Fruit fly (Drosophila melanogaster): Measurements from ENCODE around the gene Karl.
A peak's percentile ranks its signal among the peaks of the same experiment; 100 is the strongest.

The Karl gene

dm6 chrX:11816434-11816948 is 29.3 kb downstream of the Karl start, which contains the start of the genes CG1578 and rudhira (continued):
- TF ChIP-seq unc-4 (GFP tag; IDR thresholded peaks at IDR 0.05; ENCODE audit: partially characterized antibody) (no peak), Med (GFP tag) (peak; percentile 80), hkb (optimal IDR thresholded peaks at IDR 0.05) (no peak), hkb (GFP tag; IDR thresholded peaks at IDR 0.05) (no peak), CG15011 (GFP tag; optimal IDR thresholded peaks at IDR 0.05) (no peak), CG6683 (GFP tag; optimal IDR thresholded peaks at IDR 0.05) (no peak), E2f1 (GFP tag; IDR thresholded peaks at IDR 0.05) (no peak), CG15601 (tag; optimal IDR thresholded peaks at IDR 0.05) (peak; percentile 40), grau (tag; optimal IDR thresholded peaks at IDR 0.05) (no peak), Mad (GFP tag; optimal IDR thresholded peaks at IDR 0.05) (no peak), peb (GFP tag; IDR thresholded peaks at IDR 0.05) (no peak), Ssrp (tag; optimal IDR thresholded peaks at IDR 0.05) (no peak), fd64A (GFP tag; optimal IDR thresholded peaks at IDR 0.05) (no peak), NfI (GFP tag; optimal IDR thresholded peaks at IDR 0.05) (no peak), CG11398 (GFP tag; optimal IDR thresholded peaks at IDR 0.05) (no peak), ERR (GFP tag; optimal IDR thresholded peaks at IDR 0.05) (no peak), CG30403 (GFP tag; optimal IDR thresholded peaks at IDR 0.05) (no peak), yki (optimal IDR thresholded peaks at IDR 0.05) (no peak), Nf-YC (tag; optimal IDR thresholded peaks at IDR 0.05) (no peak), vnd (GFP tag; IDR thresholded peaks at IDR 0.05; ENCODE audit: partially characterized antibody) (no peak), twi (tag; optimal IDR thresholded peaks at IDR 0.05) (no peak), CG14667 (GFP tag; IDR thresholded peaks at IDR 0.05) (no peak), CG4404 (GFP tag; IDR thresholded peaks at IDR 0.05) (no peak), CG18764 (GFP tag; optimal IDR thresholded peaks at IDR 0.05) (no peak), CG10366 (GFP tag; IDR thresholded peaks at IDR 0.05) (no peak), CG9609 (GFP tag; optimal IDR thresholded peaks at IDR 0.05) (no peak), luna (GFP tag; optimal IDR thresholded peaks at IDR 0.05) (no peak), CG2712 (tag; optimal IDR thresholded peaks at IDR 0.05) (no peak), CG6854 (GFP tag; optimal IDR thresholded peaks at IDR 0.05) (no peak), CG4617 (GFP tag; optimal IDR thresholded peaks at IDR 0.05; ENCODE audit: borderline replicate concordance) (no peak), CG1529 (GFP tag; optimal IDR thresholded peaks at IDR 0.05) (no peak), Nf-YA (GFP tag; IDR thresholded peaks at IDR 0.05) (no peak), scrt (GFP tag; optimal IDR thresholded peaks at IDR 0.05) (no peak), crp (GFP tag; optimal IDR thresholded peaks at IDR 0.05) (no peak), Usf (GFP tag; optimal IDR thresholded peaks at IDR 0.05) (no peak), CoRest (tag; optimal IDR thresholded peaks at IDR 0.05) (peak; percentile 64), exex (tag; optimal IDR thresholded peaks at IDR 0.05) (peak; percentile 12), Sry-β (GFP tag; optimal IDR thresholded peaks at IDR 0.05) (no peak), CG14860 (GFP tag; IDR thresholded peaks at IDR 0.05; ENCODE audit: partially characterized antibody) (no peak), CG42726 (GFP tag; IDR thresholded peaks at IDR 0.05; ENCODE audit: partially characterized antibody) (no peak), CTCF (GFP tag; optimal IDR thresholded peaks at IDR 0.05) (no peak), chinmo (GFP tag; IDR thresholded peaks at IDR 0.05; ENCODE audit: partially characterized antibody) (no peak), Eip74EF (GFP tag; optimal IDR thresholded peaks at IDR 0.05) (peak in 1 of 2 experiments; percentile 28), CG4730 (GFP tag; IDR thresholded peaks at IDR 0.05) (no peak), sima (GFP tag; optimal IDR thresholded peaks at IDR 0.05) (no peak), kni (GFP tag; optimal IDR thresholded peaks at IDR 0.05) (no peak), gsb-n (tag; optimal IDR thresholded peaks at IDR 0.05) (peak; percentile 26), Taf1 (GFP tag; IDR thresholded peaks at IDR 0.05) (no peak), Hr3 (GFP tag; optimal IDR thresholded peaks at IDR 0.05) (no peak), Pdp1 (GFP tag; optimal IDR thresholded peaks at IDR 0.05) (no peak), pho (GFP tag; optimal IDR thresholded peaks at IDR 0.05) (no peak), mam (GFP tag; optimal IDR thresholded peaks at IDR 0.05) (no peak)
